Fruit fly (Drosophila melanogaster) whole organism, embryonic: ENCODE measurements around the gene CG14227.
A peak's percentile ranks its signal among the peaks of the same experiment; 100 is the strongest.

Experiments
- Awh ChIP-seq: fragments of 200-800 bp; sonication (Bioruptor generic); IDR thresholded peaks from 2 replicates; pipeline ENCODE4, ENCODE4 v1.3.6; 2022; ENCODE audit warnings: missing biosample characterization, missing genetic modification characterization
- Bgb ChIP-seq: fragments of 200-800 bp; sonication (Bioruptor generic); IDR thresholded peaks from 2 replicates; pipeline ENCODE4 v1.3.6; 2022; ENCODE audit warnings: missing biosample characterization, missing genetic modification characterization; ENCODE audit not compliant: partially characterized antibody
- Blimp-1 ChIP-seq: fragments of 200-800 bp; sonication (Bioruptor generic); optimal IDR thresholded peaks from 3 replicates; lab custom pipeline; 2018; ENCODE audit warnings: missing biosample characterization, missing genetic modification characterization, mild to moderate bottlenecking, moderate library complexity, missing genetic modification reagents
- C15 ChIP-seq: fragments of 200-800 bp; sonication (Bioruptor generic); IDR thresholded peaks from 3 replicates; pipeline ENCODE4 v1.3.6; 2022; ENCODE audit warnings: missing biosample characterization, missing genetic modification characterization
- CG11085 ChIP-seq: fragments of 200-800 bp; sonication (Bioruptor generic); IDR thresholded peaks from 2 replicates; pipeline ENCODE4 v1.3.6; 2022; ENCODE audit warnings: missing biosample characterization, missing genetic modification characterization
- CG11504 ChIP-seq: fragments of 200-800 bp; sonication (Bioruptor generic); optimal IDR thresholded peaks from 3 replicates; lab custom pipeline; 2019; ENCODE audit warnings: missing biosample characterization, mild to moderate bottlenecking, missing genetic modification characterization, moderate library complexity
- CG11695 ChIP-seq: fragments of 200-800 bp; sonication (Bioruptor generic); IDR thresholded peaks from 3 replicates; pipeline ENCODE4 v1.3.6; 2022; ENCODE audit warnings: missing biosample characterization, missing genetic modification characterization
- CG12104 ChIP-seq: fragments of 200-800 bp; sonication (Bioruptor generic); optimal IDR thresholded peaks from 3 replicates; lab custom pipeline; 2016; ENCODE audit warnings: missing biosample characterization, missing genetic modification characterization
- CG12299 ChIP-seq: fragments of 200-800 bp; sonication (Bioruptor generic); optimal IDR thresholded peaks from 2 replicates; lab custom pipeline; 2018; ENCODE audit warnings: missing biosample characterization, mild to moderate bottlenecking, missing genetic modification characterization
- CG1233 ChIP-seq: fragments of 200-800 bp; sonication (Bioruptor generic); optimal IDR thresholded peaks from 4 replicates; lab custom pipeline; 2018; ENCODE audit warnings: missing biosample characterization, mild to moderate bottlenecking, missing genetic modification characterization
- CG14965 ChIP-seq: fragments of 200-800 bp; sonication (Bioruptor generic); optimal IDR thresholded peaks from 2 replicates; lab custom pipeline; 2016; ENCODE audit warnings: missing biosample characterization, missing genetic modification characterization, borderline replicate concordance
- CG16863 ChIP-seq: fragments of 200-800 bp; sonication (Bioruptor generic); optimal IDR thresholded peaks from 3 replicates; lab custom pipeline; 2016; ENCODE audit warnings: missing biosample characterization, missing genetic modification characterization
- CG17359 ChIP-seq: fragments of 200-800 bp; sonication (Bioruptor generic); optimal IDR thresholded peaks from 3 replicates; lab custom pipeline; 2018; ENCODE audit warnings: missing biosample characterization, mild to moderate bottlenecking, missing genetic modification characterization, moderate library complexity
- CG30403 ChIP-seq: fragments of 200-800 bp; sonication (Bioruptor generic); optimal IDR thresholded peaks from 3 replicates; lab custom pipeline; 2016; ENCODE audit warnings: missing biosample characterization, missing genetic modification characterization
- CG31365 ChIP-seq: fragments of 200-800 bp; sonication (Bioruptor generic); optimal IDR thresholded peaks from 2 replicates; lab custom pipeline; 2018; ENCODE audit warnings: missing biosample characterization, mild to moderate bottlenecking, missing genetic modification characterization
- CG31388 ChIP-seq: fragments of 200-800 bp; sonication (Bioruptor generic); optimal IDR thresholded peaks from 2 replicates; lab custom pipeline; 2016; ENCODE audit warnings: missing biosample characterization, missing genetic modification characterization
- CG3163 ChIP-seq: fragments of 200-800 bp; sonication (Bioruptor generic); optimal IDR thresholded peaks from 3 replicates; lab custom pipeline; 2016; ENCODE audit warnings: missing biosample characterization, missing genetic modification characterization
- CG3995 ChIP-seq: fragments of 200-800 bp; sonication (Bioruptor generic); optimal IDR thresholded peaks from 3 replicates; lab custom pipeline; 2016; ENCODE audit warnings: missing biosample characterization, missing genetic modification characterization
- CG43689 ChIP-seq: fragments of 200-800 bp; sonication (Bioruptor generic); IDR thresholded peaks from 2 replicates; pipeline ENCODE4 v1.3.6; 2022; ENCODE audit warnings: missing biosample characterization, missing genetic modification characterization
- CG6175 ChIP-seq: fragments of 200-800 bp; sonication (Bioruptor generic); IDR thresholded peaks from 3 replicates; pipeline ENCODE4 v1.3.6; 2022; ENCODE audit warnings: missing biosample characterization, missing genetic modification characterization
- CG6765 ChIP-seq: fragments of 200-800 bp; sonication (Bioruptor generic); optimal IDR thresholded peaks from 3 replicates; lab custom pipeline; 2017; ENCODE audit warnings: missing biosample characterization, mild to moderate bottlenecking, missing genetic modification characterization
- D19B ChIP-seq: fragments of 200-800 bp; sonication (Bioruptor generic); optimal IDR thresholded peaks from 2 replicates; lab custom pipeline; 2017; ENCODE audit warnings: missing biosample characterization, mild to moderate bottlenecking, missing genetic modification characterization
- Drgx ChIP-seq: fragments of 200-800 bp; sonication (Bioruptor generic); IDR thresholded peaks from 2 replicates; pipeline ENCODE4 v1.3.6; 2022; ENCODE audit warnings: missing biosample characterization, missing genetic modification characterization
- E2f1 ChIP-seq: fragments of 200-800 bp; sonication (Bioruptor generic); IDR thresholded peaks from 2 replicates; pipeline ENCODE4 v1.3.6; 2022; ENCODE audit warnings: missing biosample characterization, missing genetic modification characterization
- Ets97D ChIP-seq: fragments of 200-800 bp; sonication (Bioruptor generic); optimal IDR thresholded peaks from 3 replicates; lab custom pipeline; 2016; ENCODE audit warnings: missing biosample characterization, missing genetic modification characterization
- HmgD ChIP-seq: fragments of 200-800 bp; sonication (Bioruptor generic); optimal IDR thresholded peaks from 3 replicates; lab custom pipeline; 2016; ENCODE audit warnings: missing biosample characterization, missing genetic modification characterization
- Max ChIP-seq: fragments of 200-800 bp; sonication (Bioruptor generic); optimal IDR thresholded peaks from 2 replicates; lab custom pipeline; 2016; ENCODE audit warnings: missing biosample characterization, mild to moderate bottlenecking, missing genetic modification characterization
- Oaz ChIP-seq: fragments of 200-800 bp; sonication (Bioruptor generic); IDR thresholded peaks from 2 replicates; pipeline ENCODE4 v1.3.6; 2022; ENCODE audit warnings: missing biosample characterization, missing genetic modification characterization
- Ssrp ChIP-seq: fragments of 200-800 bp; sonication (Bioruptor generic); optimal IDR thresholded peaks from 2 replicates; lab custom pipeline; 2018; ENCODE audit warnings: missing biosample characterization, mild to moderate bottlenecking, missing genetic modification characterization, moderate library complexity
- al ChIP-seq: fragments of 200-800 bp; sonication (Bioruptor generic); IDR thresholded peaks from 2 replicates; pipeline ENCODE4 v1.3.6; 2022; ENCODE audit warnings: missing biosample characterization, missing genetic modification characterization
- ash1 ChIP-seq: fragments of 200-800 bp; sonication (Bioruptor generic); optimal IDR thresholded peaks from 2 replicates; lab custom pipeline; 2018; ENCODE audit warnings: missing biosample characterization, mild to moderate bottlenecking, missing genetic modification characterization
- caup ChIP-seq: fragments of 200-800 bp; sonication (Bioruptor generic); optimal IDR thresholded peaks from 3 replicates; lab custom pipeline; 2017; ENCODE audit warnings: missing biosample characterization, mild to moderate bottlenecking, missing genetic modification characterization, moderate library complexity; ENCODE audit not compliant: severe bottlenecking
- chm ChIP-seq: fragments of 200-800 bp; sonication (Bioruptor generic); IDR thresholded peaks from 2 replicates; pipeline ENCODE4 v1.3.6; 2022; ENCODE audit warnings: missing biosample characterization, missing genetic modification characterization
- cwo ChIP-seq: fragments of 200-800 bp; sonication (Bioruptor generic); optimal IDR thresholded peaks from 3 replicates; lab custom pipeline; 2017; ENCODE audit warnings: missing biosample characterization, missing genetic modification characterization, mild to moderate bottlenecking, moderate library complexity, missing genetic modification reagents
- dati ChIP-seq: fragments of 200-800 bp; sonication (Bioruptor generic); IDR thresholded peaks from 2 replicates; pipeline ENCODE4 v1.3.6; 2022; ENCODE audit warnings: missing biosample characterization, missing genetic modification characterization
- dmrt11E ChIP-seq: fragments of 200-800 bp; sonication (Bioruptor generic); optimal IDR thresholded peaks from 3 replicates; lab custom pipeline; 2018; ENCODE audit warnings: missing biosample characterization, mild to moderate bottlenecking, missing genetic modification characterization, moderate library complexity
- her ChIP-seq: fragments of 200-800 bp; sonication (Bioruptor generic); optimal IDR thresholded peaks from 2 replicates; lab custom pipeline; 2016; ENCODE audit warnings: missing biosample characterization, missing genetic modification characterization
- lbe ChIP-seq: fragments of 200-800 bp; sonication (Bioruptor generic); optimal IDR thresholded peaks from 2 replicates; lab custom pipeline; 2016; ENCODE audit warnings: missing biosample characterization, mild to moderate bottlenecking, missing genetic modification characterization
- lmd ChIP-seq: fragments of 200-800 bp; sonication (Bioruptor generic); IDR thresholded peaks from 2 replicates; pipeline ENCODE4 v1.3.6; 2022; ENCODE audit warnings: missing biosample characterization, missing genetic modification characterization
- lov ChIP-seq, 2 experiments: fragments of 200-800 bp in 1 of 2; fragments of >200 bp in 1 of 2; sonication (Bioruptor generic) in 1 of 2; IDR thresholded peaks in 1 of 2; optimal IDR thresholded peaks in 1 of 2; 2 replicates in 1 of 2; 3 replicates in 1 of 2; pipeline versions ENCODE4 v1.3.6 to Lab custom; 2017 to 2022; ENCODE audit warnings: missing biosample characterization in 1 of 2, missing genetic modification characterization in 1 of 2
- nom ChIP-seq: fragments of 200-800 bp; sonication (Bioruptor generic); optimal IDR thresholded peaks from 2 replicates; lab custom pipeline; 2017; ENCODE audit warnings: missing biosample characterization, missing genetic modification characterization, mild to moderate bottlenecking, moderate library complexity, missing genetic modification reagents
- pfk ChIP-seq: fragments of 200-800 bp; sonication (Bioruptor generic); optimal IDR thresholded peaks from 2 replicates; lab custom pipeline; 2018; ENCODE audit warnings: missing biosample characterization, mild to moderate bottlenecking, missing genetic modification characterization, moderate library complexity
- pita ChIP-seq: fragments of 200-800 bp; sonication (Bioruptor generic); optimal IDR thresholded peaks from 2 replicates; lab custom pipeline; 2017; ENCODE audit warnings: missing biosample characterization, mild to moderate bottlenecking, missing genetic modification characterization
- psq ChIP-seq: fragments of 200-800 bp; sonication (Bioruptor generic); optimal IDR thresholded peaks from 2 replicates; lab custom pipeline; 2017; ENCODE audit warnings: missing biosample characterization, missing genetic modification characterization
- repo ChIP-seq: fragments of 200-800 bp; sonication (Bioruptor generic); optimal IDR thresholded peaks from 2 replicates; lab custom pipeline; 2016; ENCODE audit warnings: missing biosample characterization, missing genetic modification characterization
- slou ChIP-seq: fragments of 200-800 bp; sonication (Bioruptor generic); optimal IDR thresholded peaks from 3 replicates; lab custom pipeline; 2016; ENCODE audit warnings: missing biosample characterization, missing genetic modification characterization
- sob ChIP-seq: fragments of 200-800 bp; sonication (Bioruptor generic); IDR thresholded peaks from 2 replicates; pipeline ENCODE4 v1.3.6; 2022; ENCODE audit warnings: missing biosample characterization, missing genetic modification characterization
- tap ChIP-seq: fragments of 200-800 bp; optimal IDR thresholded peaks from 3 replicates; lab custom pipeline; 2019; ENCODE audit warnings: missing biosample characterization, mild to moderate bottlenecking, missing genetic modification characterization, moderate library complexity
- tin ChIP-seq: fragments of 200-800 bp; sonication (Bioruptor generic); optimal IDR thresholded peaks from 3 replicates; lab custom pipeline; 2016; ENCODE audit warnings: missing biosample characterization, missing genetic modification characterization
- yki ChIP-seq: fragments of >200 bp; optimal IDR thresholded peaks from 3 replicates; lab custom pipeline; 2018

Gene CG14227

DNA sequence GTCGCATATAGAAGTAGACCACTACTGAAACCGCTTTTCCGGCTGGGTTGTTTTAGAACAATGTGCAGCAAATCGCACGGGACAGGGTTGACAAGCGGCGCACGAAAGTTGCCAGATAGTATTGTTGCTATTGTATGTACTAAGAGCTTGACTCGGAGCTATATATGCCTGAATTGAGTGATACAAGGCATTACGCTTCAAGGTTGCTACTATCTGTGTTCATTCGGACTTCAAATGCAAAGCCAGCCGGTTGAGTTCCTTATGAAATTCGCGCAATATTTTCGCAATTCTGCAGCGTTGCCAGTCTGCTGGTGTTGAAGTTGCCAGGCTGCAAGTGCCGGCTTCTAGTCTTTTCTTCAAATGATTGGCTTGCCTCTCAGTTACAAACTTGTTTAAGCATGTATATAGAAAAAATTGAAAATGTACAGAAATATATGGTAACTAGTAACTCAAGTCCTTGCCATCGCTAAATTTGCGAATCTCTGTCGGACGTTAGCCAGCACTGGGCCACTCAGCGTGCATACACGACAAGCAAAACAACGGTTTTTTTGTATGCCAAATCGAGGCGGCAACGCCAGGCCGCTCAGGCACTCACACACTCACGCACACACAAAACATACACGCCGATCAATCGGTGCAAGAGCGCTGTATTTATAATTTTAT lies 36.9 kb downstream of the CG14227 start, which contains the start of the genes Ranbp21 and Elys (continued):
- TF ChIP-seq CG1233 (GFP tag; lab: Kevin White, UChicago) (peak; percentile 23), chm (no peak), Ets97D (GFP tag; lab: Kevin White, UChicago) (peak; percentile 62), CG31388 (GFP tag; lab: Kevin White, UChicago) (no peak), pita (GFP tag; lab: Kevin White, UChicago) (no peak), Blimp-1 (GFP tag; lab: Kevin White, UChicago) (no peak), CG12104 (GFP tag; lab: Kevin White, UChicago) (peak; percentile 11), her (GFP tag; lab: Kevin White, UChicago) (peak; percentile 14), yki (lab: Kevin White, UChicago) (no peak), CG3995 (GFP tag; lab: Kevin White, UChicago) (no peak), E2f1 (peak; percentile 42; the same call in 1 of the 2 replicates), CG14965 (GFP tag; lab: Kevin White, UChicago) (no peak), Oaz (GFP tag; lab: Robert Waterston, UW) (no peak), repo (GFP tag; lab: Kevin White, UChicago) (no peak), Max (GFP tag; lab: Kevin White, UChicago) (peak; percentile 64), CG11085 (0 out of 2 replicates have a peak, but pooled peaks have one; percentile 9), C15 (GFP tag; lab: Robert Waterston, UW) (no peak), D19B (no peak), CG6765 (GFP tag; lab: Kevin White, UChicago) (no peak), caup (GFP tag; lab: Kevin White, UChicago) (no peak), CG6175 (GFP tag; lab: Robert Waterston, UW) (no peak), lmd (GFP tag; lab: Robert Waterston, UW) (peak; percentile 61), sob (GFP tag; lab: Robert Waterston, UW) (peak; percentile 41; the same call in 1 of the 2 replicates), CG43689 (GFP tag; lab: Robert Waterston, UW) (no peak; the same call in 1 of the 2 replicates), Awh (GFP tag; lab: Robert Waterston, UW) (0 out of 2 replicates have a peak, but pooled peaks have one; percentile 29), dati (GFP tag; lab: Robert Waterston, UW) (no peak), pfk (GFP tag; lab: Kevin White, UChicago) (no peak), lbe (GFP tag; lab: Kevin White, UChicago) (no peak), CG31365 (tag; lab: Kevin White, UChicago) (no peak), nom (GFP tag; lab: Kevin White, UChicago) (no peak), dmrt11E (tag; lab: Kevin White, UChicago) (peak; percentile 45), psq (GFP tag; lab: Kevin White, UChicago) (no peak), CG12299 (no peak), lov (optimal IDR thresholded peaks at IDR 0.05; lab: Kevin White, UChicago) (no peak), lov (GFP tag; IDR thresholded peaks at IDR 0.05; lab: Robert Waterston, UW) (no peak), tap (tag; lab: Kevin White, UChicago) (no peak), Ssrp (peak; percentile 36), al (GFP tag; lab: Robert Waterston, UW) (peak; percentile 49; the same call in 1 of the 2 replicates), Bgb (peak; percentile 31; the same call in 1 of the 2 replicates), cwo (GFP tag; lab: Kevin White, UChicago) (no peak), tin (peak; percentile 48), CG30403 (GFP tag; lab: Kevin White, UChicago) (peak; percentile 71), CG11695 (peak; percentile 46; the same call in 1 of the 3 replicates), CG16863 (GFP tag; lab: Kevin White, UChicago) (peak; percentile 56), CG17359 (tag; lab: Kevin White, UChicago) (no peak), Drgx (GFP tag; lab: Robert Waterston, UW) (no peak), CG3163 (GFP tag; lab: Kevin White, UChicago) (peak; percentile 21), HmgD (GFP tag; lab: Kevin White, UChicago) (peak; percentile 40), slou (GFP tag; lab: Kevin White, UChicago) (no peak), ash1 (GFP tag; lab: Kevin White, UChicago) (no peak), CG11504 (tag; lab: Kevin White, UChicago) (no peak)
